Worm (Caenorhabditis elegans): ENCODE results near the gene hsp-1.

Gene hsp-1

ce11 chrIV:17232899-17233298 is 45.9 kb upstream of the hsp-1 start:
- TF ChIP-seq bed-2 (GFP tag; IDR thresholded peaks at IDR 0.05) (no peak), athp-1 (tag; optimal IDR thresholded peaks at IDR 0.05) (no peak), ceh-27 (GFP tag; optimal IDR thresholded peaks at IDR 0.05) (no peak), let-607 (tag; optimal IDR thresholded peaks at IDR 0.05) (no peak), aptf-2 (GFP tag; conservative IDR thresholded peaks at IDR 0.05) (no peak), madf-3 (GFP tag; IDR thresholded peaks at IDR 0.05) (no peak), madf-8 (GFP tag; conservative IDR thresholded peaks at IDR 0.05) (no peak), nhr-27 (tag; optimal IDR thresholded peaks at IDR 0.05) (no peak), B0336.3 (GFP tag; IDR thresholded peaks at IDR 0.05) (no peak), madf-6 (GFP tag; IDR thresholded peaks at IDR 0.05) (no peak), ccch-3 (GFP tag; optimal IDR thresholded peaks at IDR 0.05) (no peak), Y56A3A.18 (GFP tag; IDR thresholded peaks at IDR 0.05) (no peak), lin-26 (GFP tag; IDR thresholded peaks at IDR 0.05) (no peak), rpc-1 (optimal IDR thresholded peaks at IDR 0.05) (no peak), rpc-1 (tag; optimal IDR thresholded peaks at IDR 0.05) (no peak), snpc-1.3 (tag; optimal IDR thresholded peaks at IDR 0.05; ENCODE audit: insufficient read depth) (no peak), fkh-3 (tag; optimal IDR thresholded peaks at IDR 0.05) (no peak), zfh-2 (GFP tag; conservative IDR thresholded peaks at IDR 0.05) (no peak), mes-4 (tag; optimal IDR thresholded peaks at IDR 0.05) (no peak), hmg-1.2 (GFP tag; IDR thresholded peaks at IDR 0.05) (no peak), snpc-3.4 (tag; optimal IDR thresholded peaks at IDR 0.05) (no peak)

ce11 chrIV:17233494-17233893 is 45.3 kb upstream of the hsp-1 start:
- TF ChIP-seq nhr-27 (tag; optimal IDR thresholded peaks at IDR 0.05) (no peak), bed-1 (GFP tag; IDR thresholded peaks at IDR 0.05) (no peak), D2030.7 (GFP tag; IDR thresholded peaks at IDR 0.05) (no peak), ztf-26 (tag; optimal IDR thresholded peaks at IDR 0.05) (no peak), ceh-100 (GFP tag; IDR thresholded peaks at IDR 0.05) (no peak), zfh-2 (GFP tag; conservative IDR thresholded peaks at IDR 0.05) (no peak), F57C9.4 (tag; optimal IDR thresholded peaks at IDR 0.05) (no peak), T07F8.4 (tag; optimal IDR thresholded peaks at IDR 0.05) (no peak), tbx-9 (tag; optimal IDR thresholded peaks at IDR 0.05; ENCODE audit: borderline replicate concordance) (no peak), ztf-28 (GFP tag; IDR thresholded peaks at IDR 0.05) (no peak), B0019.2 (GFP tag; conservative IDR thresholded peaks at IDR 0.05) (no peak), F52B5.7 (tag; optimal IDR thresholded peaks at IDR 0.05) (no peak), nhr-90 (tag; optimal IDR thresholded peaks at IDR 0.05) (no peak), B0336.3 (GFP tag; IDR thresholded peaks at IDR 0.05) (no peak), egl-44 (GFP tag; IDR thresholded peaks at IDR 0.05) (no peak), sdz-38 (tag; optimal IDR thresholded peaks at IDR 0.05) (no peak)

- TF ChIP-seq ztf-3 (GFP tag; optimal IDR thresholded peaks at IDR 0.05) (no peak), madf-3 (GFP tag; IDR thresholded peaks at IDR 0.05) (no peak), sea-2 (GFP tag; IDR thresholded peaks at IDR 0.05) (no peak), hmg-1.2 (GFP tag; IDR thresholded peaks at IDR 0.05) (no peak), ceh-91 (GFP tag; IDR thresholded peaks at IDR 0.05) (no peak), him-1 (tag; optimal IDR thresholded peaks at IDR 0.05) (no peak), T26A5.8 (tag; optimal IDR thresholded peaks at IDR 0.05) (no peak), nhr-27 (tag; optimal IDR thresholded peaks at IDR 0.05) (no peak), F37B4.10 (GFP tag; IDR thresholded peaks at IDR 0.05) (no peak), akir-1 (GFP tag; optimal IDR thresholded peaks at IDR 0.05) (no peak), dpl-1 (GFP tag; optimal IDR thresholded peaks at IDR 0.05) (no peak), hlh-12 (tag; optimal IDR thresholded peaks at IDR 0.05) (no peak), F39B2.1 (GFP tag; IDR thresholded peaks at IDR 0.05) (no peak), egl-44 (GFP tag; IDR thresholded peaks at IDR 0.05) (no peak)
Observed at ce11 chrIV:17237029-17237428, 41.7 kb upstream of the hsp-1 start.

Data from whole organism, young adult.